Worm (Caenorhabditis elegans): ENCODE measurements around the gene F56D6.6.

DNA sequence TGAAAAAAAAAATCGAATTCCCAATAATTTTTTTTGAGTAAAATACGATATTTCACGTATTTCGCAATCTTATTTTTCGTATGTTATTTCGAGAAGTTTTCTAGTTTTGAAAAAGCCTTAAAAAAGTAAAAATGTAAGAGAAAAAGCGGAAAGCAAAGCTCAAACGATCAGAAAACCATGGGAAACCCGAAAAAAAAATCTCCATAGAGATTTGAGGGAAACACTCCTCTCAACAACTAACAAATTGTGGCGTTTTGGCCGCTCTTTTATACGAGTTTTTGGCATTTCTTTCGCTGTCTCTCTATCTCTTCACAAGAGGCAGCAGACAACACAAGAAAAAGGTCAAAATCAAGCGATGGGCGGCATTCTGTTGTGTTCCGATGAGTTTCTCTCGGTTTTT, 28.6 kb upstream of the F56D6.6 start:
- TF ChIP-seq pag-3 (tag; optimal IDR thresholded peaks at IDR 0.05; ENCODE audit: borderline replicate concordance) (no peak), ama-1 (optimal IDR thresholded peaks at IDR 0.05) (no peak), sdc-2 (tag; optimal IDR thresholded peaks at IDR 0.05) (no peak), pha-4 (tag; optimal IDR thresholded peaks at IDR 0.05) (no peak), T23F11.4 (GFP tag; optimal IDR thresholded peaks at IDR 0.05) (no peak), ceh-48 (tag; optimal IDR thresholded peaks at IDR 0.05) (no peak), tbx-2 (tag; optimal IDR thresholded peaks at IDR 0.05) (no peak), ref-2 (tag; optimal IDR thresholded peaks at IDR 0.05) (no peak), hlh-15 (tag; optimal IDR thresholded peaks at IDR 0.05) (no peak), unc-55 (GFP tag; optimal IDR thresholded peaks at IDR 0.05) (no peak)
